Worm (Caenorhabditis elegans): Measurements from ENCODE around the gene C18A3.10.

C18A3.10 gene

ce11 chrII:5736599-5736998 lies 21.0 kb upstream of the C18A3.10 start:
- TF ChIP-seq lim-6 (tag; optimal IDR thresholded peaks at IDR 0.05) (no peak), hlh-8 (tag; optimal IDR thresholded peaks at IDR 0.05) (no peak), hlh-15 (tag; optimal IDR thresholded peaks at IDR 0.05) (no peak), ceh-18 (tag; optimal IDR thresholded peaks at IDR 0.05) (no peak), madf-2 (tag; optimal IDR thresholded peaks at IDR 0.05) (no peak), ceh-2 (tag; optimal IDR thresholded peaks at IDR 0.05) (no peak), C38D4.7 (GFP tag; optimal IDR thresholded peaks at IDR 0.05) (no peak), fax-1 (tag; optimal IDR thresholded peaks at IDR 0.05) (no peak), ceh-45 (GFP tag; IDR thresholded peaks at IDR 0.05) (no peak), pros-1 (tag; optimal IDR thresholded peaks at IDR 0.05) (no peak), pqm-1 (tag; optimal IDR thresholded peaks at IDR 0.05) (no peak), ceh-6 (GFP tag; optimal IDR thresholded peaks at IDR 0.05) (no peak), unc-42 (tag; optimal IDR thresholded peaks at IDR 0.05) (no peak), eyg-1 (tag; optimal IDR thresholded peaks at IDR 0.05) (no peak), pha-4 (tag; optimal IDR thresholded peaks at IDR 0.05) (no peak), tbx-2 (tag; optimal IDR thresholded peaks at IDR 0.05) (no peak), hlh-13 (GFP tag; optimal IDR thresholded peaks at IDR 0.05) (no peak), ceh-24 (tag; optimal IDR thresholded peaks at IDR 0.05) (no peak), ama-1 (optimal IDR thresholded peaks at IDR 0.05) (no peak), elt-4 (tag; optimal IDR thresholded peaks at IDR 0.05) (no peak)

- TF ChIP-seq hlh-6 (tag; optimal IDR thresholded peaks at IDR 0.05) (no peak), ahr-1 (tag; optimal IDR thresholded peaks at IDR 0.05) (no peak), ceh-2 (tag; optimal IDR thresholded peaks at IDR 0.05) (no peak), tbx-2 (tag; optimal IDR thresholded peaks at IDR 0.05) (no peak), tbx-7 (tag; optimal IDR thresholded peaks at IDR 0.05) (no peak), ceh-30 (tag; optimal IDR thresholded peaks at IDR 0.05) (no peak), hlh-13 (GFP tag; optimal IDR thresholded peaks at IDR 0.05) (no peak), ceh-22 (tag; optimal IDR thresholded peaks at IDR 0.05) (no peak), mec-3 (tag; optimal IDR thresholded peaks at IDR 0.05; ENCODE audit: borderline replicate concordance) (no peak), eyg-1 (tag; optimal IDR thresholded peaks at IDR 0.05) (no peak), ceh-6 (GFP tag; optimal IDR thresholded peaks at IDR 0.05) (no peak), ceh-14 (tag; optimal IDR thresholded peaks at IDR 0.05) (no peak), pha-2 (tag; optimal IDR thresholded peaks at IDR 0.05) (no peak), pax-1 (tag; optimal IDR thresholded peaks at IDR 0.05) (no peak), ztf-16 (tag; optimal IDR thresholded peaks at IDR 0.05) (no peak), nfya-1 (tag; optimal IDR thresholded peaks at IDR 0.05) (no peak), C38D4.7 (GFP tag; optimal IDR thresholded peaks at IDR 0.05) (no peak), syd-9 (tag; optimal IDR thresholded peaks at IDR 0.05) (no peak), ref-2 (tag; optimal IDR thresholded peaks at IDR 0.05) (no peak), che-1 (tag; optimal IDR thresholded peaks at IDR 0.05) (no peak)
Observed at ce11 chrII:5735744-5736143, 20.1 kb upstream of the C18A3.10 start.

- TF ChIP-seq C38D4.7 (GFP tag; optimal IDR thresholded peaks at IDR 0.05) (no peak), tbx-7 (tag; optimal IDR thresholded peaks at IDR 0.05) (no peak), K09A11.1 (tag; optimal IDR thresholded peaks at IDR 0.05; ENCODE audit: insufficient read depth) (no peak), hlh-6 (tag; optimal IDR thresholded peaks at IDR 0.05) (no peak)
Observed at ce11 chrII:5734883-5735282, 19.2 kb upstream of the C18A3.10 start.

- no peak for TF ChIP-seq zip-5 (tag; optimal IDR thresholded peaks at IDR 0.05)
Observed at ce11 chrII:5730343-5731083, 14.9 kb upstream of the C18A3.10 start, which contains the start of the genes C18A3.7 and C18A3.11. C18A3.7 (minus strand) TSS chrII:5730443. C18A3.11 (plus strand) TSS chrII:5731033.
